Worm (Caenorhabditis elegans) whole organism, dauer: Measurements from ENCODE around the gene C25H3.1.

ENCODE experiments used
- unc-62 ChIP-seq: sonication (generic microtip); optimal IDR thresholded peaks from 2 replicates; lab custom pipeline; 2017; ENCODE audit warnings: missing biosample characterization, missing genetic modification reagents, missing genetic modification characterization

The C25H3.1 gene

ce11 chrII:5698869-5699268, at the start of gene C25H3.1, which contains the start of gene C25H3.10:
TSS of gene C25H3.1 (plus strand) at chrII:5699071.
TSS of gene C25H3.10 (minus strand) at chrII:5698969.
- TF ChIP-seq unc-62 (GFP tag; lab: Kevin White, UChicago): no peak

ce11 chrII:5649236-5650004, 49.5 kb upstream of the C25H3.1 start, which contains the start of the genes sam-4, F59E12.17 and zyg-1:
TSS of gene sam-4 (minus strand) at chrII:5649286.
TSS of gene F59E12.17 (minus strand) at chrII:5649470.
TSS of gene zyg-1 (plus strand) at chrII:5649748.
- no peak for TF ChIP-seq unc-62 (GFP tag; lab: Kevin White, UChicago)

- TF ChIP-seq unc-62 (GFP tag; lab: Kevin White, UChicago): no peak
Measured at ce11 chrII:5651426-5651825, 47.4 kb upstream of the C25H3.1 start.

- no peak for TF ChIP-seq unc-62 (GFP tag; lab: Kevin White, UChicago)
Measured at ce11 chrII:5652334-5652733, 46.5 kb upstream of the C25H3.1 start, which contains the start of gene bli-2. TSS of gene bli-2 (minus strand) at chrII:5652434.

- no peak for TF ChIP-seq unc-62 (GFP tag; lab: Kevin White, UChicago)
Measured at ce11 chrII:5654215-5654614, 44.7 kb upstream of the C25H3.1 start, which contains the start of gene F59E12.1. TSS of gene F59E12.1 (plus strand) at chrII:5654515.

ce11 chrII:5659675-5660074, 39.2 kb upstream of the C25H3.1 start, which contains the start of gene fut-3:
TSS of gene fut-3 (minus strand) at chrII:5659775.
- TF ChIP-seq unc-62 (GFP tag; lab: Kevin White, UChicago): no peak

- no peak for TF ChIP-seq unc-62 (GFP tag; lab: Kevin White, UChicago)
Measured at ce11 chrII:5660155-5660554, 38.7 kb upstream of the C25H3.1 start.

ce11 chrII:5660736-5661734, 37.8 kb upstream of the C25H3.1 start, which contains the start of the genes ift-43 and mdt-26:
TSS of gene ift-43 (minus strand) at chrII:5660786.
TSS of gene mdt-26 (plus strand) at chrII:5661181.
- TF ChIP-seq unc-62 (GFP tag; lab: Kevin White, UChicago): no peak

- no peak for TF ChIP-seq unc-62 (GFP tag; lab: Kevin White, UChicago)
Measured at ce11 chrII:5661735-5662177, 37.1 kb upstream of the C25H3.1 start.

ce11 chrII:5663180-5663791, 35.6 kb upstream of the C25H3.1 start:
- no peak for TF ChIP-seq unc-62 (GFP tag; lab: Kevin White, UChicago)

- no peak for TF ChIP-seq unc-62 (GFP tag; lab: Kevin White, UChicago)
Measured at ce11 chrII:5665029-5665428, 33.8 kb upstream of the C25H3.1 start, which contains the start of gene C25H3.15. TSS of gene C25H3.15 (plus strand) at chrII:5665329.

- no peak for TF ChIP-seq unc-62 (GFP tag; lab: Kevin White, UChicago)
Measured at ce11 chrII:5665991-5666390, 32.9 kb upstream of the C25H3.1 start, which contains the start of gene C25H3.16. TSS of gene C25H3.16 (plus strand) at chrII:5666291.

ce11 chrII:5667540-5667939, 31.3 kb upstream of the C25H3.1 start:
- no peak for TF ChIP-seq unc-62 (GFP tag; lab: Kevin White, UChicago)

ce11 chrII:5668830-5669229, 30.0 kb upstream of the C25H3.1 start, which contains the start of gene C25H3.7:
TSS of gene C25H3.7 (minus strand) at chrII:5668930.
- no peak for TF ChIP-seq unc-62 (GFP tag; lab: Kevin White, UChicago)

ce11 chrII:5669580-5669979, 29.3 kb upstream of the C25H3.1 start, which contains the start of gene C25H3.17:
TSS of gene C25H3.17 (minus strand) at chrII:5669680.
- no peak for TF ChIP-seq unc-62 (GFP tag; lab: Kevin White, UChicago)
